Worm (Caenorhabditis elegans): ENCODE results near the gene Y113G7C.1.

Gene Y113G7C.1

ce11 chrV:20305803-20306202 lies 11.7 kb upstream of the Y113G7C.1 start, which contains the start of gene ZC15.1:
ZC15.1 (plus strand) TSS chrV:20306103.
- TF ChIP-seq grh-1 (GFP tag; IDR thresholded peaks at IDR 0.05) (no peak), ztf-11 (tag; optimal IDR thresholded peaks at IDR 0.05) (no peak), unc-86 (tag; optimal IDR thresholded peaks at IDR 0.05) (no peak), unc-30 (tag; optimal IDR thresholded peaks at IDR 0.05) (no peak), mab-9 (GFP tag; IDR thresholded peaks at IDR 0.05) (no peak), zip-4 (GFP tag; optimal IDR thresholded peaks at IDR 0.05) (no peak), efl-1 (optimal IDR thresholded peaks at IDR 0.05) (no peak), efl-1 (GFP tag; optimal IDR thresholded peaks at IDR 0.05 in 1 of 2) (no peak), ceh-88 (GFP tag; IDR thresholded peaks at IDR 0.05) (no peak), aha-1 (tag; optimal IDR thresholded peaks at IDR 0.05) (no peak), egl-13 (tag; optimal IDR thresholded peaks at IDR 0.05) (no peak), rnt-1 (tag; optimal IDR thresholded peaks at IDR 0.05) (no peak)

ce11 chrV:20310575-20310974 lies 7.0 kb upstream of the Y113G7C.1 start, which contains the start of gene ZC15.10:
ZC15.10 (plus strand) TSS chrV:20310736.
- TF ChIP-seq nhr-28 (tag; optimal IDR thresholded peaks at IDR 0.05) (no peak), egl-27 (tag; optimal IDR thresholded peaks at IDR 0.05) (no peak), ztf-4 (tag; optimal IDR thresholded peaks at IDR 0.05) (no peak), ama-1 (optimal IDR thresholded peaks at IDR 0.05) (no peak), nhr-84 (tag; optimal IDR thresholded peaks at IDR 0.05) (no peak), hlh-4 (tag; optimal IDR thresholded peaks at IDR 0.05) (no peak), mef-2 (tag; optimal IDR thresholded peaks at IDR 0.05) (no peak), swsn-7 (tag; optimal IDR thresholded peaks at IDR 0.05) (no peak), mab-9 (GFP tag; IDR thresholded peaks at IDR 0.05) (no peak), fkh-4 (tag; optimal IDR thresholded peaks at IDR 0.05; ENCODE audit: borderline replicate concordance) (no peak), lin-13 (GFP tag; optimal IDR thresholded peaks at IDR 0.05) (no peak), fkh-10 (GFP tag; optimal IDR thresholded peaks at IDR 0.05) (no peak), pqm-1 (tag; optimal IDR thresholded peaks at IDR 0.05) (no peak), C16A3.4 (tag; optimal IDR thresholded peaks at IDR 0.05) (no peak), C34B4.2 (tag; optimal IDR thresholded peaks at IDR 0.05) (no peak), Y116A8C.19 (tag; optimal IDR thresholded peaks at IDR 0.05; ENCODE audit: borderline replicate concordance) (no peak), lin-39 (tag; optimal IDR thresholded peaks at IDR 0.05) (no peak)

ce11 chrV:20311519-20311918 lies 6.0 kb upstream of the Y113G7C.1 start, which contains the start of gene clec-262:
clec-262 (plus strand) TSS chrV:20311819.
- TF ChIP-seq nhr-84 (tag; optimal IDR thresholded peaks at IDR 0.05): no peak
- no peak for TF ChIP-seq nhr-11 (tag; optimal IDR thresholded peaks at IDR 0.05)
- no peak for TF ChIP-seq nhr-76 (tag; optimal IDR thresholded peaks at IDR 0.05)
- TF ChIP-seq ceh-63 (GFP tag; optimal IDR thresholded peaks at IDR 0.05): no peak
- no peak for TF ChIP-seq nhr-90 (tag; optimal IDR thresholded peaks at IDR 0.05; ENCODE audit: poor library complexity)

DNA sequence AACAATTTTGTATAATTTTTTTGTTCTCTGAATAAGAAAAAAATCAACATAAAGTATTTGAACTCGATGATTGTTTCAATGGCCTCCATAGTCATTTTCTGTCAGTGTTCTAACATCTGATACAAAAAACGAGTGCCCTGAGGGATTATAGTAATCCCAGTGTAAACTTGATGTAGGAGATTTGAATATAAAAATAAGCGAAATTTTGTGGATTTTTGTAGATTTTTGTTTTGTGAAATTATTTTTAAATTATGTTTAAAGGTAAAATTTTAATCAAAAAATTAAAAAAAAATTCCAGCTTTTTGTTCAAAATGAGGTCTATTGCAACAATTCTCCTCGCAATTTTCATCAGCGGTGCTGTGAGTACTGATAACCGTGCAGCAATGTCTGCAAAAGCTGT lies 7.9 kb downstream of the Y113G7C.1 start, which contains the start of gene Y38H6A.1:
TSS of gene Y38H6A.1 (plus strand) at position 301 of the 400 bp plus-strand sequence.
- TF ChIP-seq hlh-17 (GFP tag; optimal IDR thresholded peaks at IDR 0.05; ENCODE audit: borderline replicate concordance) (no peak), lsy-2 (tag; optimal IDR thresholded peaks at IDR 0.05) (no peak), ztf-11 (tag; optimal IDR thresholded peaks at IDR 0.05) (no peak)

DNA sequence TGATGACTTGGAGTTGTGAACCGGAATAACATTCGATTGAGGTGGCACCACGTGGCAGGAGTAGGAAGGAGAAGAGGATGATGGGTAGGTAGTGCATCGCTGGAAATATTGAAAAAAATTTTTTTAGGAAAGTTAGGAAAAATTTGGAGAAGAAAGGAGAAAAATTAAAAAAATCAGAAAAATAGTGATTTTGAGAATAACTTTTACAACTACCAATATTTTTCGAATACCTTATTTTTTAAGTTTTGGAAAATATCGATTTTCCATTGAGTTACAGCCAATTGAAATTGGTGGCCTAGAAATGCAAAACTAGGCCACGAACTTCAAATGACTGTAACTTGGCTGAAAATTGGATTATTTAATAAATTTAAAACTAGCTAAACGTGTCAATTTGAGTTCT lies 17.7 kb downstream of the Y113G7C.1 start, which contains the start of gene Y38H6A.5:
TSS of gene Y38H6A.5 (minus strand) at position 101 of the 400 bp plus-strand sequence.
- TF ChIP-seq lin-35 (GFP tag; optimal IDR thresholded peaks at IDR 0.05): no peak
- TF ChIP-seq nhr-85 (tag): peak; percentile 17
- TF ChIP-seq snpc-4 (tag; optimal IDR thresholded peaks at IDR 0.05): no peak

Measured in whole organism, L1 larva.